Worm (Caenorhabditis elegans) whole organism, mixed stage, embryonic: ENCODE results near the gene C03G6.17.

Source experiments
- ces-1 ChIP-seq: fragments of 150-350 bp; optimal IDR thresholded peaks from 2 replicates; lab custom pipeline; 2014; ENCODE audit warnings: missing biosample characterization, missing genetic modification reagents, missing genetic modification characterization
- elt-1 ChIP-seq: sonication (generic microtip); optimal IDR thresholded peaks from 2 replicates; lab custom pipeline; 2017; ENCODE audit warnings: missing genetic modification characterization, mild to moderate bottlenecking, missing compliant biosample characterization, antibody characterized with exemption, moderate library complexity, borderline replicate concordance; ENCODE audit not compliant: insufficient read depth
- lin-13 ChIP-seq: fragments of 150-350 bp; optimal IDR thresholded peaks from 2 replicates; lab custom pipeline; 2014; ENCODE audit warnings: missing biosample characterization, missing genetic modification characterization
- lin-32 ChIP-seq: fragments of 200-800 bp; sonication (Bioruptor generic); optimal IDR thresholded peaks from 2 replicates; lab custom pipeline; 2018; ENCODE audit warnings: mild to moderate bottlenecking, missing genetic modification characterization, missing compliant biosample characterization
- pha-4 ChIP-seq: fragments of 150-350 bp; optimal IDR thresholded peaks from 2 replicates; lab custom pipeline; 2018; ENCODE audit warnings: missing biosample characterization, missing genetic modification reagents, missing genetic modification characterization
- sptf-1 ChIP-seq: sonication (generic microtip); optimal IDR thresholded peaks from 2 replicates; lab custom pipeline; 2017; ENCODE audit warnings: mild to moderate bottlenecking, missing genetic modification characterization, moderate library complexity, missing compliant biosample characterization
- unc-62 ChIP-seq: fragments of 150-350 bp; optimal IDR thresholded peaks from 2 replicates; lab custom pipeline; 2014; ENCODE audit warnings: missing biosample characterization, missing genetic modification reagents, missing genetic modification characterization

- TF ChIP-seq lin-13 (no peak), pha-4 (no peak), ces-1 (GFP tag; lab: Kevin White, UChicago) (no peak), elt-1 (tag; lab: Kevin White, UChicago) (no peak), lin-32 (GFP tag; lab: Kevin White, UChicago) (no peak), unc-62 (no peak), sptf-1 (tag; lab: Kevin White, UChicago) (no peak)
Observed at ce11 chrV:7374090-7374489, 6.8 kb downstream of the C03G6.17 start, which contains the start of gene srx-56.
